Worm (Caenorhabditis elegans) whole organism, L1 larva: ENCODE data around the gene rga-9.
A peak's percentile ranks its signal among the peaks of the same experiment; 100 is the strongest.

ENCODE experiments used
- C16A3.4 ChIP-seq: fragments of 150-350 bp; optimal IDR thresholded peaks from 2 replicates; lab custom pipeline; 2014; ENCODE audit warnings: missing biosample characterization, missing genetic modification characterization
- aly-2 ChIP-seq: fragments of 150-350 bp; optimal IDR thresholded peaks from 2 replicates; lab custom pipeline; 2014; ENCODE audit warnings: missing biosample characterization, missing genetic modification characterization
- ceh-63 ChIP-seq: fragments of 200-800 bp; sonication (Bioruptor generic); optimal IDR thresholded peaks from 2 replicates; lab custom pipeline; 2018; ENCODE audit warnings: mild to moderate bottlenecking, missing genetic modification characterization, missing compliant biosample characterization
- ces-1 ChIP-seq: fragments of 150-350 bp; optimal IDR thresholded peaks from 2 replicates; lab custom pipeline; 2014; ENCODE audit warnings: missing biosample characterization, missing genetic modification reagents, missing genetic modification characterization
- dpl-1 ChIP-seq, 3 experiments: fragments of 150-350 bp in 2 of 3; sonication (generic microtip) in 1 of 3; optimal IDR thresholded peaks; 2 replicates each; lab custom pipeline; 2014 to 2017; ENCODE audit warnings: missing biosample characterization in 3 of 3, missing genetic modification characterization in 3 of 3, missing genetic modification reagents in 3 of 3
- dsc-1 ChIP-seq: sonication (generic microtip); optimal IDR thresholded peaks from 2 replicates; lab custom pipeline; 2016; ENCODE audit warnings: mild to moderate bottlenecking, missing genetic modification characterization, missing compliant biosample characterization
- efl-1 ChIP-seq, 4 experiments: fragments of 150-350 bp; optimal IDR thresholded peaks in 3 of 4; peaks in 1 of 4; 1 replicate in 1 of 4; 2 replicates in 3 of 4; lab custom pipeline; 2014; ENCODE audit warnings: missing biosample characterization in 2 of 4, missing genetic modification characterization in 2 of 4, missing genetic modification reagents in 2 of 4
- elt-2 ChIP-seq: sonication (generic microtip); optimal IDR thresholded peaks from 2 replicates; lab custom pipeline; 2016; ENCODE audit warnings: missing genetic modification characterization, mild to moderate bottlenecking, inconsistent platforms, missing compliant biosample characterization, missing genetic modification reagents
- ets-5 ChIP-seq: fragments of 200-800 bp; sonication (Bioruptor generic); IDR thresholded peaks from 2 replicates; pipeline ENCODE4 v1.3.6; 2022; ENCODE audit warnings: missing genetic modification characterization, missing compliant biosample characterization
- fkh-4 ChIP-seq: sonication (generic microtip); optimal IDR thresholded peaks from 2 replicates; lab custom pipeline; 2016; ENCODE audit warnings: missing compliant biosample characterization, missing genetic modification characterization, borderline replicate concordance
- grh-1 ChIP-seq: fragments of 200-800 bp; sonication (Bioruptor generic); IDR thresholded peaks from 2 replicates; pipeline ENCODE4 v1.3.6; 2022; ENCODE audit warnings: missing genetic modification reagents, missing genetic modification characterization, missing compliant biosample characterization
- hlh-17 ChIP-seq: fragments of 200-800 bp; sonication (Bioruptor generic); optimal IDR thresholded peaks from 2 replicates; lab custom pipeline; 2018; ENCODE audit warnings: missing genetic modification characterization, mild to moderate bottlenecking, missing compliant biosample characterization, moderate library complexity, borderline replicate concordance
- hlh-4 ChIP-seq: sonication (generic microtip); optimal IDR thresholded peaks from 2 replicates; lab custom pipeline; 2016; ENCODE audit warnings: mild to moderate bottlenecking, missing genetic modification characterization, missing compliant biosample characterization
- hpl-2 ChIP-seq: fragments of 150-350 bp; optimal IDR thresholded peaks from 2 replicates; lab custom pipeline; 2014; ENCODE audit warnings: missing biosample characterization, missing genetic modification reagents, missing genetic modification characterization
- lin-39 ChIP-seq: fragments of 150-350 bp; optimal IDR thresholded peaks from 2 replicates; lab custom pipeline; 2014; ENCODE audit warnings: missing biosample characterization, missing genetic modification reagents, missing genetic modification characterization
- lir-3 ChIP-seq: sonication (generic microtip); optimal IDR thresholded peaks from 2 replicates; lab custom pipeline; 2016; ENCODE audit warnings: mild to moderate bottlenecking, missing genetic modification characterization, moderate library complexity, missing compliant biosample characterization; ENCODE audit not compliant: poor library complexity
- mep-1 ChIP-seq: fragments of 150-350 bp; optimal IDR thresholded peaks from 2 replicates; lab custom pipeline; 2014; ENCODE audit warnings: missing biosample characterization, missing genetic modification characterization
- nhr-19 ChIP-seq: fragments of 200-800 bp; sonication (Bioruptor generic); conservative IDR thresholded peaks from 2 replicates; pipeline ENCODE4 v1.3.6; 2022; ENCODE audit warnings: missing genetic modification characterization, missing compliant biosample characterization
- nhr-20 ChIP-seq: sonication (generic microtip); optimal IDR thresholded peaks from 2 replicates; lab custom pipeline; 2016; ENCODE audit warnings: mild to moderate bottlenecking, missing genetic modification characterization, missing compliant biosample characterization
- nhr-237 ChIP-seq: fragments of 150-350 bp; optimal IDR thresholded peaks from 2 replicates; lab custom pipeline; 2014; ENCODE audit warnings: missing biosample characterization, missing genetic modification characterization
- nhr-77 ChIP-seq: fragments of 150-350 bp; optimal IDR thresholded peaks from 2 replicates; lab custom pipeline; 2014; ENCODE audit warnings: missing biosample characterization, missing genetic modification characterization
- pax-3 ChIP-seq: fragments of 200-800 bp; sonication (Bioruptor generic); optimal IDR thresholded peaks from 2 replicates; lab custom pipeline; 2018; ENCODE audit warnings: mild to moderate bottlenecking, missing genetic modification characterization, moderate library complexity, missing compliant biosample characterization
- rnt-1 ChIP-seq: sonication (generic microtip); optimal IDR thresholded peaks from 2 replicates; lab custom pipeline; 2016; ENCODE audit warnings: mild to moderate bottlenecking, missing genetic modification characterization, moderate library complexity, missing compliant biosample characterization
- skn-1 ChIP-seq: fragments of 150-350 bp; optimal IDR thresholded peaks from 2 replicates; lab custom pipeline; 2014; ENCODE audit warnings: missing biosample characterization, missing genetic modification characterization
- snu-23 ChIP-seq: sonication (generic microtip); optimal IDR thresholded peaks from 2 replicates; lab custom pipeline; 2016; ENCODE audit warnings: missing genetic modification characterization, missing compliant biosample characterization
- sptf-1 ChIP-seq: fragments of 150-350 bp; optimal IDR thresholded peaks from 2 replicates; lab custom pipeline; 2014; ENCODE audit warnings: missing biosample characterization, missing genetic modification characterization
- sup-37 ChIP-seq: fragments of 200-800 bp; sonication (Bioruptor generic); optimal IDR thresholded peaks from 2 replicates; lab custom pipeline; 2018; ENCODE audit warnings: mild to moderate bottlenecking, missing genetic modification characterization, missing compliant biosample characterization
- tbx-2 ChIP-seq: sonication (generic microtip); optimal IDR thresholded peaks from 2 replicates; lab custom pipeline; 2016; ENCODE audit warnings: missing genetic modification characterization, missing compliant biosample characterization
- tlp-1 ChIP-seq: fragments of 150-350 bp; optimal IDR thresholded peaks from 2 replicates; lab custom pipeline; 2014; ENCODE audit warnings: missing biosample characterization, missing genetic modification characterization
- unc-86 ChIP-seq: sonication (generic microtip); optimal IDR thresholded peaks from 2 replicates; lab custom pipeline; 2016; ENCODE audit warnings: missing genetic modification characterization, missing compliant biosample characterization
- zip-4 ChIP-seq: fragments of 200-800 bp; sonication (Bioruptor generic); optimal IDR thresholded peaks from 2 replicates; lab custom pipeline; 2018; ENCODE audit warnings: mild to moderate bottlenecking, missing genetic modification characterization, moderate library complexity, missing compliant biosample characterization

Gene rga-9

DNA sequence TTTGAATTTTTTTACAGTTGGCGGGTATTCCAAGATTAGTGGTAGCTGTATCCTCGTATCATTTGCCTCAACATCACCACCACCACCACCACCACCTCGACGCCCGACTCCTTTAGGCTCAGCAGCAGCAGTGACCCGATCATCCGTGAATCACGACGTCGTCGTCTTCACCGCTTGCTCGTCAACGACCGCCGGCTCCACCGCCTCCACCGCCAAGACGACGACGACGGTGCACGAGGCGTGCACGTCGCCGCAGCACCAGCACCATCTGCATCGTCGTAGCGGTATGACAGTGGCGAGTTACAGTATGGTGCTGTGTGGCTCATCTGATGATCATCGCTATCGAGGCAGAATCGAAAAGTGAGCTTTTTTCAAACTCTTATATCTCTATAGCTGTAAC is at the start of gene rga-9:
TSS of gene rga-9 (plus strand) at position 16 of the 400 bp plus-strand sequence.
- 0 out of 2 replicates have a peak, but pooled peaks have one; percentile 13 for TF ChIP-seq grh-1 (GFP tag; lab: Robert Waterston, UW)
- TF ChIP-seq nhr-77, result no peak
- TF ChIP-seq tbx-2 (tag; lab: Kevin White, UChicago), result no peak

DNA sequence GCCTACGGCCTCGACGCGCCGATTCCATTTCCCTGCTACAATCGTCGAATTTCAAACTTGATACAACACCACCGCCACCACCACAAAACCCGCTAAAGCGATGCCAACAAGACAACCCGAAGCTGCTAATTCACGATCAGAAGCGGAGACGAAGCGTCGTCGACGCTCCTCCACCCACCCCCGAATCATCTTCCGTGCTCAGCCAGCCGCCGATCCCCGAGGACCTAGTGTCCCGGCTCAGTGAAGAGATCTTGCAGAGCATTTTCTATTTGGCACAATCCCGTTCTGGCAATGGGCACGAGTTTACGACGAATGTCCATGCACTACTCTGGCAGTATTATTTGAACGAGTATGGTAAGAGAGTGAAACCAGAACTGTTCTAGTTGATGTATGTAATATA is 49.4 kb upstream of the rga-9 start:
- TF ChIP-seq skn-1 (tag; lab: Kevin White, UChicago), result no peak
- no peak for TF ChIP-seq sptf-1 (tag; lab: Kevin White, UChicago)
- no peak for TF ChIP-seq fkh-4 (tag; lab: Kevin White, UChicago)
- TF ChIP-seq nhr-20 (tag; lab: Kevin White, UChicago), result no peak
- TF ChIP-seq ets-5, result 0 out of 2 replicates have a peak, but pooled peaks have one; percentile 61
- no peak for TF ChIP-seq sup-37 (GFP tag; lab: Kevin White, UChicago)

DNA sequence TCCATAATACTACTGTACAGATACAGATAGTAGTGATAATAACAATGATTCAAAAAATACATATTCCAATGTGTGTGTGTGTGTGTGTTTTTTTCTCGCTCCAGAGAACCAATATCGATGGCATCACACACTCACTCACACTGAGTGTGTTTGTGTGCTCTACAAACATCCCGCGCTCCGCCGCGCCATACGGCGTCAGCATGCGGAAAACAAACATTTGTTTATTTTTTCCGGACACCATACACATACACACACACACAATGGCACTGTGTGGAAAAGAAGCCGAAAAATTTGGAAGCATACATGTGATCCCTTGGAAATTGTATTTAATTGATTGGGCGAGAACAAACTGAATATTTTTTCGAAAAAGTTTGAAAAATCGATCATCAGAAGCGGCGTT is 49.0 kb upstream of the rga-9 start:
- TF ChIP-seq hlh-4 (tag; lab: Kevin White, UChicago) (no peak), snu-23 (no peak), rnt-1 (tag; lab: Kevin White, UChicago) (no peak), dsc-1 (tag; lab: Kevin White, UChicago) (no peak), ces-1 (GFP tag; lab: Kevin White, UChicago) (no peak), nhr-77 (no peak), lin-39 (tag; lab: Kevin White, UChicago) (no peak), efl-1 (optimal IDR thresholded peaks at IDR 0.05; lab: Kevin White, UChicago) (no peak), efl-1 (GFP tag; optimal IDR thresholded peaks at IDR 0.05 in 1 of 2; lab: Kevin White, UChicago) (peak in 1 of 2 experiments; percentile 90)

DNA sequence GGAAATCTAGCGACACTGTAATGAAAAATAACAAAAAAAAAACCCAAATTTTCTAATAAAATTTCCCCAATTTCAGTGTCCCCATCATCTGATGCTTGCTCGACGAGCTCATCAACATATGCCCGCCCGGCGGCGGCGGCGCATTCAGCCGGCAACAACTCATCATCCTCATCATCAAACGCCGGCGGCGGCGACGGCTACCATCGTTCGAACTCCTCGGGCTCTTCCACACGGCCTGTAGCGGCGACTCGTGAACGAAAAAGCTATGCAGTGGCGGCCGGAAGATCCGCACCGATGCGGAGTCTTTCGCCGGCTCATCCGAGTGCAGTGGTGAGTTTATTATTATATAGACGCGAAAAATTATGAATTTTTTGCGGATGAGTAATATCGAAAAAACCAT is 47.9 kb upstream of the rga-9 start:
- TF ChIP-seq zip-4 (GFP tag; lab: Kevin White, UChicago) (no peak), lir-3 (tag; lab: Kevin White, UChicago) (no peak)

DNA sequence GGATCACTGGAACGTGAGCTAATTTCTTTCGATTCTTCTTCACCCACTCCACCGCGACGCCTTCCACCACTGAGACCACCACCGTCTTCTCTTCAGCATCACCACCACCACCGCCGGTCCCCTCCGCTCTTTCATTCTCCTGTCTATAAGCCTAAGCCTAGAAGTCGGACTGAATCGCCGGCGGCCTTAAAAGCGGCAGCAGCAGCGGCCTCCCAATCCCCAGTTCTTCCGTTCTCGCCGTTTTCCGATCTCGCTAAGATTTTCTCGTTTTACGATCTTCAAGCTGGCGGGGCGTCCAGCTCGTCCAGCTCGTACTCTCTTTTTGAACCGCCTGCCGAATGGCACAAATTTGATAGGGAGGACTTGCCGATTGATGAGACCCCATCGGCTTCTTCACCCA is 41.8 kb upstream of the rga-9 start:
- TF ChIP-seq C16A3.4 (tag; lab: Kevin White, UChicago) (no peak), ceh-63 (GFP tag; lab: Kevin White, UChicago) (no peak), hlh-17 (no peak), dpl-1 (GFP tag; optimal IDR thresholded peaks at IDR 0.05; lab: Kevin White, UChicago) (no peak), nhr-237 (tag; lab: Kevin White, UChicago) (no peak), unc-86 (no peak), nhr-19 (no peak), lir-3 (tag; lab: Kevin White, UChicago) (no peak), elt-2 (no peak), tlp-1 (tag; lab: Kevin White, UChicago) (no peak), pax-3 (tag; lab: Kevin White, UChicago) (no peak), sptf-1 (tag; lab: Kevin White, UChicago) (no peak), snu-23 (no peak)

DNA sequence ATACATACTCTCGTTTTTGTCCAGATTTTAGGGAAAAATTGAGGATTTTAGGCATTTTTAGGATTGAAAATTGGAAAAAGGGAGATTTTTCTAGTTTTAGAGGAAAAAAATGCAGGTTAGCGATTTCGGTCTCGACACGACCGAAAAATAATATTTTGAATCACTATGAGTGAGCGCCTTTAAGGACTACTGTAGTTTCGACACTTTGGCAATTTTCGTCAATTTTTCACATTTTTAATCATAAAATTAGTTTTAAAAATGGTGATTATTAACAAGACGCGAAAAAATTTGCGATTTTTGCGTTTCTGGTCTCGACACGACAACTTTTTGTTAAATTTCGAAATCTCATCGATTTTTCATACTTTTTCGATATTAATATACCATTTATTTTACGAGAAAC is 41.2 kb upstream of the rga-9 start:
- TF ChIP-seq nhr-77 (peak; percentile 3), mep-1 (tag; lab: Kevin White, UChicago) (no peak)

DNA sequence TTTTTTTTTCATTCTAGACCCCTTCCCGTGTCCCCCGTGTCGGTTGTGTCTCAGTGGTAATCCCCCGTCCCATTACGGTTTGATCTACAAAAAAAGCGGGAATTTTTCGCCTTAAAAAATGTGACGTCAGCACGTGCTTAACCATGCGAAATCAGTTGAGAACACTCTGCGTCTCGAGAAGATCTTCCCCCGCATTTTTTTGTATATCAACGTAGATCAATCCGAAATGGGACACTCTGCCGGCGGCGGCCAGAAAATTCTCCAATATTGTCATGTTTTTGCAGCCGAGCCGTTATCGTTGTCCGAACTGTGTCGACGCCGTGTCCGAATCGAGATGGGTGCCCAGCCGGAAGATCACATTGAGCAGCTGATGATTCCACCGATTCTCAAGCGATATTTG is 40.0 kb upstream of the rga-9 start:
- TF ChIP-seq aly-2 (tag; lab: Kevin White, UChicago) (no peak), snu-23 (no peak), hpl-2 (no peak)
- TF ChIP-seq, all 84 proteins: peak for 0
